Worm (Caenorhabditis elegans): ENCODE results near the gene B0457.4.

The B0457.4 gene

ce11 chrII:8899357-8899748 is 12.5 kb downstream of the B0457.4 start:
- TF ChIP-seq ama-1 (optimal IDR thresholded peaks at IDR 0.05) (no peak), ceh-34 (tag; optimal IDR thresholded peaks at IDR 0.05) (peak; percentile 24), pha-2 (tag; optimal IDR thresholded peaks at IDR 0.05) (peak; percentile 29), tbx-2 (tag; optimal IDR thresholded peaks at IDR 0.05) (peak; percentile 30)

DNA sequence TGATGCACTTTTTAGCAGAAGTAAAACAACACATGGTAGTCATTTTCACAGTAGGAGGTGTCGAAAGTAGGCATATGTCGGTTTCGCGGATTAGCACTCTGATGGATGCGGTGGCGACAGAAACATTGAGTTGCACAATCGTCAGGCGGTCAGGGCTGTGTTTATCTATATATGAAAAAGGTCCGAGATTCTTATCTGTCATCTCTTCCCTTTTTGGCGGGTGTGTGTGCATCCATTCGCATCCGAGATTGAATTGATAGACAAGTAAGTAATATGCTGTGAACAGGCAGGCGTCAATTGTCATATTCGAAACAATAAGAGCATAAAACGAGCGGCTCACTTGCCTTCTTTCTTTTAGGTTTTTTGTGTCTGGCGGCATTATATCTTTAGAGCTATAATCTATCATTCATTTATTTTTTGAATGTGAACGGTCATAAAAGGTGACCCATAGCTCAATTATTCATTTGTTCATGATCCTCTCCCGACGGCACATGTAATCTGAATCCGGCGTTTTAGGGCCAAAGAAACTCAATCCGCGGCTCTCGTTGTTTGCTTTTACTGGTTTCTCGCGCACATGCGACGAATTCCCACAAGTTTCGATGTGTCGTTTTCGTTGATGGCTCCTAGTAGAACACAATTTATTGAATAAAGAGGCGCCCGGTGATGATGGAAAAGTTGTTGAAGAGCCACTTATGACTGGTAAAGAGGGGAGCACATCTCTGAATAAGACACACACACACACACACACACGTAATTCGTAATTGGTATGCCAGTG is 13.1 kb downstream of the B0457.4 start:
- TF ChIP-seq fkh-10 (GFP tag; optimal IDR thresholded peaks at IDR 0.05) (no peak), ama-1 (optimal IDR thresholded peaks at IDR 0.05) (no peak), hlh-15 (tag; optimal IDR thresholded peaks at IDR 0.05) (no peak), ceh-19 (GFP tag; optimal IDR thresholded peaks at IDR 0.05) (peak; percentile 52), pax-1 (tag; optimal IDR thresholded peaks at IDR 0.05) (no peak), tbx-2 (tag; optimal IDR thresholded peaks at IDR 0.05) (peak; percentile 15), ceh-34 (tag; optimal IDR thresholded peaks at IDR 0.05) (peak; percentile 52), hlh-13 (GFP tag; optimal IDR thresholded peaks at IDR 0.05) (no peak), zip-5 (tag; optimal IDR thresholded peaks at IDR 0.05) (no peak), Y22D7AL.16 (tag; optimal IDR thresholded peaks at IDR 0.05) (no peak), nhr-232 (tag; optimal IDR thresholded peaks at IDR 0.05) (no peak), pha-2 (tag; optimal IDR thresholded peaks at IDR 0.05) (no peak), nfya-1 (tag; optimal IDR thresholded peaks at IDR 0.05) (no peak), F13H6.1 (tag; optimal IDR thresholded peaks at IDR 0.05) (no peak), unc-42 (tag; optimal IDR thresholded peaks at IDR 0.05) (peak; percentile 29), unc-55 (GFP tag; optimal IDR thresholded peaks at IDR 0.05) (peak; percentile 6)

ce11 chrII:8897244-8897643 is 14.6 kb downstream of the B0457.4 start:
- TF ChIP-seq odd-2 (tag; optimal IDR thresholded peaks at IDR 0.05), result no peak
- TF ChIP-seq ref-2 (tag; optimal IDR thresholded peaks at IDR 0.05), result peak; percentile 57
- peak; percentile 0 for TF ChIP-seq unc-42 (tag; optimal IDR thresholded peaks at IDR 0.05)

ce11 chrII:8896541-8896940 is 15.3 kb downstream of the B0457.4 start, which contains the start of gene lat-1:
TSS of gene lat-1 (plus strand) at chrII:8896841.
- peak; percentile 2 for TF ChIP-seq ceh-34 (tag; optimal IDR thresholded peaks at IDR 0.05)
- TF ChIP-seq F13H6.1 (tag; optimal IDR thresholded peaks at IDR 0.05), result no peak

DNA sequence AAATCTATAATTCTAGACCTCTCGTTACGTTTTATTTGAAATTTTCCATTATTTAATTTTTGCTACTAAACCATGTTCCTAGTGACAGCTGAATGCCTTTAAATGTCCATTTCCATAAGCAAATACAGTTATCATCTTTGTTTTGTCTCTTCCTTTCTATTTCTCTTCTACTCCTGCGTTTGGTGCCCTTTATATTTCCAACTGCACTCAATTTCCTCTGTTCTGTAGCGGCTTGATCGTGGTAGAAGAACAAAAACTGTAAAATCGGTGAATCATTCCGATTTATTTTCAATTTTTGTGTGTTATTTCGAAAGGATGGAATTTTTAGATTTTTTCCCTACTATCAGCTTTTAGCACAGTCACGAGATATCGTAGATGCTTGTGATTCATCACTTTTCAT is 15.9 kb downstream of the B0457.4 start:
- TF ChIP-seq gmeb-2 (tag; optimal IDR thresholded peaks at IDR 0.05) (no peak), ceh-6 (GFP tag; optimal IDR thresholded peaks at IDR 0.05) (no peak), C08G9.2 (tag; optimal IDR thresholded peaks at IDR 0.05) (no peak), fax-1 (tag; optimal IDR thresholded peaks at IDR 0.05) (no peak)

- TF ChIP-seq K09A11.1 (tag; optimal IDR thresholded peaks at IDR 0.05; ENCODE audit: insufficient read depth) (no peak), sox-4 (tag; optimal IDR thresholded peaks at IDR 0.05) (no peak), ceh-19 (GFP tag; optimal IDR thresholded peaks at IDR 0.05) (no peak), ceh-2 (tag; optimal IDR thresholded peaks at IDR 0.05) (no peak), ceh-6 (GFP tag; optimal IDR thresholded peaks at IDR 0.05) (no peak), pag-3 (tag; optimal IDR thresholded peaks at IDR 0.05; ENCODE audit: borderline replicate concordance) (no peak), hlh-8 (tag; optimal IDR thresholded peaks at IDR 0.05) (no peak), rnt-1 (tag; optimal IDR thresholded peaks at IDR 0.05) (no peak), eyg-1 (tag; optimal IDR thresholded peaks at IDR 0.05) (no peak), tbx-7 (tag; optimal IDR thresholded peaks at IDR 0.05) (no peak), fkh-6 (tag; optimal IDR thresholded peaks at IDR 0.05) (no peak), nfya-1 (tag; optimal IDR thresholded peaks at IDR 0.05) (no peak), ahr-1 (tag; optimal IDR thresholded peaks at IDR 0.05) (no peak), gmeb-2 (tag; optimal IDR thresholded peaks at IDR 0.05) (no peak), hlh-30 (tag; optimal IDR thresholded peaks at IDR 0.05; ENCODE audit: insufficient read depth) (no peak), lin-11 (tag; optimal IDR thresholded peaks at IDR 0.05) (no peak), dve-1 (tag; optimal IDR thresholded peaks at IDR 0.05) (no peak), fax-1 (tag; optimal IDR thresholded peaks at IDR 0.05) (no peak)
These were observed 16.4 kb downstream of the B0457.4 start for ce11 chrII:8895398-8895797.

Measured in whole organism, late embryonic.